Fruit fly (Drosophila melanogaster): ENCODE data around the gene CG16713.

CG16713 gene

dm6 chr2L:3646041-3646440 lies 49.2 kb downstream of the CG16713 start (continued):
- TF ChIP-seq Med (GFP tag) (peak; percentile 78), chinmo (GFP tag; IDR thresholded peaks at IDR 0.05; ENCODE audit: partially characterized antibody) (peak; percentile 76; the same call in 2 of the 4 replicates), CG8281 (tag; optimal IDR thresholded peaks at IDR 0.05) (no peak), CG9727 (GFP tag; optimal IDR thresholded peaks at IDR 0.05) (no peak)

DNA sequence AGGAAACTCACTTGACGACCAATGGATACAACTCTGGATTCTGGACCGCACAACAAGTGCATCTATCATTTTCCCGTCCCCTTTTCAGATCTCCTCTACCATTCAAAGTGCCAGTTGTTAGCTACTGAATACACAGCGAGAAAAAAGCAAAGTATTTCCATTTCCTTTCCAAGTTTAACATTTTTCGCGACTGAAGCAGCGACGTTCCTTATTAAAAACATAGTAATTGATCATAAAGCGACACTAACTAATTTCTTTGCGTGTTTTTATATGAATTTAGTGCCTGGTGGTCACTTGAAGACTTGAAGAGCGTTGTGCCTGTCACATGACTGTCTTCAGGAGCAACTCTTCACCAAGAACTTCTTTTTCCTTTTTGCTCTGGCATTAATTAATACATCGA lies 49.9 kb downstream of the CG16713 start:
- no peak for TF ChIP-seq esg (GFP tag; conservative IDR thresholded peaks at IDR 0.05)
- TF ChIP-seq pum (GFP tag; optimal IDR thresholded peaks at IDR 0.05): no peak
- TF ChIP-seq Stat92E (GFP tag; optimal IDR thresholded peaks at IDR 0.05): no peak
- TF ChIP-seq al (GFP tag; IDR thresholded peaks at IDR 0.05): no peak
- no peak for TF ChIP-seq NFAT (GFP tag; IDR thresholded peaks at IDR 0.05)
- no peak for TF ChIP-seq Hr51 (GFP tag; optimal IDR thresholded peaks at IDR 0.05)
- no peak for TF ChIP-seq kay (GFP tag; optimal IDR thresholded peaks at IDR 0.05)
- TF ChIP-seq CG8281 (tag; optimal IDR thresholded peaks at IDR 0.05): no peak
- no peak for TF ChIP-seq cwo (GFP tag; optimal IDR thresholded peaks at IDR 0.05)
- no peak for TF ChIP-seq Lpt (GFP tag; optimal IDR thresholded peaks at IDR 0.05)
- no peak for TF ChIP-seq ash1 (GFP tag; optimal IDR thresholded peaks at IDR 0.05)
- no peak for TF ChIP-seq CG3847 (GFP tag; IDR thresholded peaks at IDR 0.05)
- TF ChIP-seq CG12942 (GFP tag; optimal IDR thresholded peaks at IDR 0.05): no peak
